Worm (Caenorhabditis elegans) whole organism, L4/young adult: ENCODE data around the gene Y46G5A.34.

Source experiments
- W03F9.2 ChIP-seq: fragments of 150-350 bp; optimal IDR thresholded peaks from 2 replicates; lab custom pipeline; 2014; ENCODE audit warnings: missing biosample characterization, missing genetic modification characterization
- dao-5 ChIP-seq: sonication (generic microtip); optimal IDR thresholded peaks from 2 replicates; lab custom pipeline; 2016; ENCODE audit warnings: missing genotype, missing genetic modification characterization, moderate library complexity, missing compliant biosample characterization
- him-1 ChIP-seq: sonication (generic microtip); optimal IDR thresholded peaks from 2 replicates; lab custom pipeline; 2016; ENCODE audit warnings: missing genotype, missing genetic modification reagents, missing genetic modification characterization, missing compliant biosample characterization

DNA sequence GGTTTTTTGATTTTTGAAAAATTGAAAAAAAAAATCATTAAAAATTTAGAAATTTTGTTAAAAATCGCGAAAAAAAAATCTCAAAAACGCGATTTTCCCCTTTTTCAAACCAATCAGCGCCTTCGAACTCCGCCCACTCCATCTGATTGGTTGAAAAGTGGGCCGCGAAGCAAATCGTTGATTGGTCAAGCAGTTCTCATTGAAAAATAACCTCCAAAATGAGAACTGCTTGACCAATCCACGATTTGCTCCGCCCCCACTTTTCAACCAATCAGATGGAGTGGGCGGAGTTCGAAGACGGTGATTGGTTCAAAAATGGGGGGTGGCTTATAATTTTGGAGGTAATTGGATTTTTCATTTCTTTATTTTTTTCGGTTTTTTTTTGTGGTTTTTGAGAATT is 13.9 kb downstream of the Y46G5A.34 start:
- TF ChIP-seq W03F9.2 (tag; lab: Kevin White, UChicago) (no peak), him-1 (no peak), dao-5 (tag; lab: Kevin White, UChicago) (no peak)
